Worm (Caenorhabditis elegans): ENCODE data around the gene ddx-35.

ce11 chrIII:1584216-1584715 lies 30.0 kb upstream of the ddx-35 start:
- TF ChIP-seq nhr-25 (tag; optimal IDR thresholded peaks at IDR 0.05) = no peak
- no peak for TF ChIP-seq ceh-82 (tag; optimal IDR thresholded peaks at IDR 0.05)
- TF ChIP-seq lsy-2 (tag; optimal IDR thresholded peaks at IDR 0.05) = no peak
- no peak for TF ChIP-seq F13H6.1 (tag; optimal IDR thresholded peaks at IDR 0.05)
- no peak for TF ChIP-seq aly-2 (tag; optimal IDR thresholded peaks at IDR 0.05)
- no peak for TF ChIP-seq mdl-1 (tag; optimal IDR thresholded peaks at IDR 0.05)
- TF ChIP-seq R02D3.7 (tag; optimal IDR thresholded peaks at IDR 0.05) = no peak
- no peak for TF ChIP-seq elt-3 (tag; optimal IDR thresholded peaks at IDR 0.05)
- TF ChIP-seq egl-27 (tag; optimal IDR thresholded peaks at IDR 0.05) = no peak
- TF ChIP-seq mab-5 (tag; optimal IDR thresholded peaks at IDR 0.05) = no peak

All from whole organism, L2 larva.